Comparison of ENCODE assay signal across 1 fruit fly cellular context in the genomic region with DNA sequence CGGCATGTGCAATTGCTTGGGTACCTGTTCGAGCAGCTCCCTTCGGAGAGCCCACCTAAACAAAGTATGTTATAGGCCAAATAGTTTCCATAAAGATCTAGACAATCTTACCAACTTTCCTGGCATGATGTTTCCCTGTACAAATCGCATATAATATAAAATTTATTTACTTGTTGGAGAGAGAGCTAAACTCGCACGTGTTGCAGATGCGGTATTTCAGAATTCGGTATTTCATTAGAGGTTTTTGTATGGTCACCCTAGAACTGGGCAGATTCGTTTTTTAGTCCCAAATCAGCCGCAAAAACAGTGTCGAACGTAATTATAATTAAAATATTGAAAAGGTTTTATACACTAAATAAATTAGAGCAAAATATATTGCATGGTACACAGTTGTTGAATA.
A peak's percentile ranks its signal among the peaks of the same experiment; 100 is the strongest.
TF ChIP-seq lines count a peak whose summit lies in the region.

A gene (minus strand): TSS at position 231 of the 400 bp plus-strand sequence.
A gene (plus strand): TSS at position 268 of the 400 bp plus-strand sequence.

TF ChIP-seq in whole organism, embryonic, 481 proteins besides CTCF, POLR2A, EP300 and RAD21 (continued from another document):
- TF ChIP-seq CG4707 (GFP tag; optimal IDR thresholded peaks at IDR 0.05; lab: Kevin White, UChicago) = no peak
- TF ChIP-seq CG4282 (GFP tag; optimal IDR thresholded peaks at IDR 0.05; lab: Kevin White, UChicago) = no peak
- TF ChIP-seq CG6791 (GFP tag; IDR thresholded peaks at IDR 0.05; lab: Robert Waterston, UW; ENCODE audit: partially characterized antibody) = no peak
- no peak for TF ChIP-seq CG4730 (GFP tag; IDR thresholded peaks at IDR 0.05; lab: Robert Waterston, UW)
- peak; percentile 77 for TF ChIP-seq ftz-f1 (GFP tag; optimal IDR thresholded peaks at IDR 0.05; lab: Kevin White, UChicago)
- TF ChIP-seq jigr1 (GFP tag; IDR thresholded peaks at IDR 0.05; lab: Robert Waterston, UW) = no peak
- TF ChIP-seq yki (optimal IDR thresholded peaks at IDR 0.05; lab: Kevin White, UChicago) = no peak
- TF ChIP-seq dysf (GFP tag; IDR thresholded peaks at IDR 0.05; lab: Robert Waterston, UW) = no peak
- no peak for TF ChIP-seq pros (GFP tag; optimal IDR thresholded peaks at IDR 0.05; lab: Kevin White, UChicago)
- TF ChIP-seq az2 (GFP tag; optimal IDR thresholded peaks at IDR 0.05; lab: Kevin White, UChicago) = no peak
- no peak for TF ChIP-seq trem (tag; optimal IDR thresholded peaks at IDR 0.05; lab: Kevin White, UChicago)
- TF ChIP-seq MESR4 (GFP tag; optimal IDR thresholded peaks at IDR 0.05; lab: Kevin White, UChicago) = peak; percentile 48
- TF ChIP-seq CG30020 (tag; optimal IDR thresholded peaks at IDR 0.05; lab: Kevin White, UChicago) = no peak
- TF ChIP-seq bcd (GFP tag; optimal IDR thresholded peaks at IDR 0.05; lab: Kevin White, UChicago) = no peak
- no peak for TF ChIP-seq Mrtf (GFP tag; IDR thresholded peaks at IDR 0.05; lab: Robert Waterston, UW)
- TF ChIP-seq Doc3 (GFP tag; IDR thresholded peaks at IDR 0.05; lab: Robert Waterston, UW; ENCODE audit: partially characterized antibody) = no peak
- no peak for TF ChIP-seq gcm2 (GFP tag; optimal IDR thresholded peaks at IDR 0.05; lab: Kevin White, UChicago)
- TF ChIP-seq CG13287 (GFP tag; IDR thresholded peaks at IDR 0.05; lab: Robert Waterston, UW; ENCODE audit: partially characterized antibody) = peak; percentile 25; the same call in 1 of the 2 replicates
